Worm (Caenorhabditis elegans) whole organism, L3 larva: Measurements from ENCODE around the gene F58E6.8.

Source experiments
- R02D3.7 ChIP-seq: fragments of 150-350 bp; optimal IDR thresholded peaks from 2 replicates; lab custom pipeline; 2014; ENCODE audit warnings: missing biosample characterization, missing genetic modification characterization
- ceh-9 ChIP-seq: sonication (generic microtip); optimal IDR thresholded peaks from 2 replicates; lab custom pipeline; 2018; ENCODE audit warnings: missing biosample characterization, missing genetic modification characterization
- daf-12 ChIP-seq: fragments of 150-350 bp; optimal IDR thresholded peaks from 2 replicates; lab custom pipeline; 2014; ENCODE audit warnings: missing biosample characterization, missing genetic modification reagents, missing genetic modification characterization
- elt-1 ChIP-seq: fragments of 150-350 bp; optimal IDR thresholded peaks from 2 replicates; lab custom pipeline; 2014; ENCODE audit warnings: missing biosample characterization, missing genetic modification characterization
- fkh-2 ChIP-seq: fragments of 150-350 bp; optimal IDR thresholded peaks from 2 replicates; lab custom pipeline; 2014; ENCODE audit warnings: missing biosample characterization, missing genetic modification reagents, missing genetic modification characterization
- jun-1 ChIP-seq: fragments of 150-350 bp; optimal IDR thresholded peaks from 2 replicates; lab custom pipeline; 2014; ENCODE audit warnings: missing biosample characterization, missing genetic modification reagents, missing genetic modification characterization
- nhr-11 ChIP-seq: fragments of 150-350 bp; optimal IDR thresholded peaks from 2 replicates; lab custom pipeline; 2014; ENCODE audit warnings: missing biosample characterization, missing genetic modification characterization
- nhr-12 ChIP-seq: fragments of 150-350 bp; optimal IDR thresholded peaks from 2 replicates; lab custom pipeline; 2014; ENCODE audit warnings: missing biosample characterization, missing genetic modification characterization
- nhr-28 ChIP-seq: fragments of 150-350 bp; optimal IDR thresholded peaks from 2 replicates; lab custom pipeline; 2014; ENCODE audit warnings: missing biosample characterization, missing genetic modification characterization
- nhr-67 ChIP-seq: fragments of 150-350 bp; optimal IDR thresholded peaks from 2 replicates; lab custom pipeline; 2014; ENCODE audit warnings: missing biosample characterization, missing genetic modification characterization
- pqm-1 ChIP-seq: fragments of 150-350 bp; optimal IDR thresholded peaks from 2 replicates; lab custom pipeline; 2017; ENCODE audit warnings: missing biosample characterization, missing genetic modification characterization, inconsistent platforms
- snpc-4 ChIP-seq: fragments of 150-350 bp; optimal IDR thresholded peaks from 2 replicates; lab custom pipeline; 2014; ENCODE audit warnings: missing biosample characterization, missing genetic modification characterization
- ztf-4 ChIP-seq: fragments of 150-350 bp; optimal IDR thresholded peaks from 2 replicates; lab custom pipeline; 2014; ENCODE audit warnings: missing biosample characterization, missing genetic modification characterization

F58E6.8 gene

ce11 chrV:9706592-9706991 is 49.0 kb downstream of the F58E6.8 start:
- no peak for TF ChIP-seq nhr-67
- TF ChIP-seq nhr-28 (tag; lab: Kevin White, UChicago) = no peak
- no peak for TF ChIP-seq ceh-9 (tag; lab: Kevin White, UChicago)
- no peak for TF ChIP-seq pqm-1 (tag; lab: Kevin White, UChicago)
- TF ChIP-seq jun-1 (tag; lab: Kevin White, UChicago) = no peak
- no peak for TF ChIP-seq snpc-4 (tag; lab: Kevin White, UChicago)
- no peak for TF ChIP-seq elt-1 (tag; lab: Kevin White, UChicago)
- no peak for TF ChIP-seq daf-12
- TF ChIP-seq R02D3.7 (tag; lab: Kevin White, UChicago) = no peak
- no peak for TF ChIP-seq nhr-12 (tag; lab: Kevin White, UChicago)
- TF ChIP-seq nhr-11 (tag; lab: Kevin White, UChicago) = no peak
- no peak for TF ChIP-seq ztf-4
- no peak for TF ChIP-seq fkh-2
